Worm (Caenorhabditis elegans) whole organism, mixed stage, embryonic: Measurements from ENCODE around the gene lact-9.

ENCODE experiments used
- M03D4.4 ChIP-seq: sonication (generic microtip); optimal IDR thresholded peaks from 2 replicates; lab custom pipeline; 2017; ENCODE audit warnings: mild to moderate bottlenecking, missing genetic modification characterization, missing compliant biosample characterization
- bed-3 ChIP-seq: fragments of 200-800 bp; sonication (Bioruptor generic); optimal IDR thresholded peaks from 3 replicates; lab custom pipeline; 2018; ENCODE audit warnings: mild to moderate bottlenecking, missing genetic modification characterization, moderate library complexity, missing compliant biosample characterization
- ceh-39 ChIP-seq: fragments of 150-350 bp; optimal IDR thresholded peaks from 2 replicates; lab custom pipeline; 2014; ENCODE audit warnings: missing biosample characterization, missing genetic modification characterization
- ceh-43 ChIP-seq: fragments of 200-800 bp; sonication (Bioruptor generic); optimal IDR thresholded peaks from 2 replicates; lab custom pipeline; 2018; ENCODE audit warnings: mild to moderate bottlenecking, missing genetic modification characterization, moderate library complexity, missing compliant biosample characterization
- ceh-83 ChIP-seq: fragments of 200-800 bp; sonication (Bioruptor generic); optimal IDR thresholded peaks from 2 replicates; lab custom pipeline; 2018; ENCODE audit warnings: mild to moderate bottlenecking, missing genetic modification characterization, missing compliant biosample characterization
- ces-1 ChIP-seq: fragments of 150-350 bp; optimal IDR thresholded peaks from 2 replicates; lab custom pipeline; 2014; ENCODE audit warnings: missing biosample characterization, missing genetic modification reagents, missing genetic modification characterization
- drap-1 ChIP-seq: fragments of 200-800 bp; sonication (Bioruptor generic); optimal IDR thresholded peaks from 3 replicates; lab custom pipeline; 2018; ENCODE audit warnings: mild to moderate bottlenecking, missing genetic modification characterization, missing compliant biosample characterization
- elt-1 ChIP-seq: sonication (generic microtip); optimal IDR thresholded peaks from 2 replicates; lab custom pipeline; 2017; ENCODE audit warnings: missing genetic modification characterization, mild to moderate bottlenecking, missing compliant biosample characterization, antibody characterized with exemption, moderate library complexity, borderline replicate concordance; ENCODE audit not compliant: insufficient read depth
- ham-2 ChIP-seq: fragments of 200-800 bp; sonication (Bioruptor generic); optimal IDR thresholded peaks from 2 replicates; lab custom pipeline; 2018; ENCODE audit warnings: mild to moderate bottlenecking, missing genetic modification characterization, missing compliant biosample characterization
- hlh-1 ChIP-seq: fragments of 150-350 bp; optimal IDR thresholded peaks from 2 replicates; lab custom pipeline; 2014; ENCODE audit warnings: missing biosample characterization, missing genetic modification reagents, missing genetic modification characterization
- lin-13 ChIP-seq: fragments of 150-350 bp; optimal IDR thresholded peaks from 2 replicates; lab custom pipeline; 2014; ENCODE audit warnings: missing biosample characterization, missing genetic modification characterization
- lin-32 ChIP-seq: fragments of 200-800 bp; sonication (Bioruptor generic); optimal IDR thresholded peaks from 2 replicates; lab custom pipeline; 2018; ENCODE audit warnings: mild to moderate bottlenecking, missing genetic modification characterization, missing compliant biosample characterization
- lsy-2 ChIP-seq: fragments of 150-350 bp; optimal IDR thresholded peaks from 2 replicates; lab custom pipeline; 2014; ENCODE audit warnings: missing biosample characterization, missing genetic modification characterization
- mab-5 ChIP-seq: fragments of 150-350 bp; optimal IDR thresholded peaks from 2 replicates; lab custom pipeline; 2014; ENCODE audit warnings: missing biosample characterization, missing genetic modification characterization
- mep-1 ChIP-seq: fragments of 150-350 bp; optimal IDR thresholded peaks from 2 replicates; lab custom pipeline; 2017; ENCODE audit warnings: missing biosample characterization, missing genetic modification reagents, missing genetic modification characterization, inconsistent platforms
- mls-2 ChIP-seq: sonication (generic microtip); optimal IDR thresholded peaks from 2 replicates; lab custom pipeline; 2016; ENCODE audit warnings: mild to moderate bottlenecking, missing genetic modification characterization, moderate library complexity, missing compliant biosample characterization
- nhr-2 ChIP-seq: fragments of 150-350 bp; optimal IDR thresholded peaks from 2 replicates; lab custom pipeline; 2014; ENCODE audit warnings: missing biosample characterization, missing genetic modification characterization
- nhr-237 ChIP-seq: fragments of 150-350 bp; optimal IDR thresholded peaks from 2 replicates; lab custom pipeline; 2014; ENCODE audit warnings: missing biosample characterization, missing genetic modification characterization
- nhr-28 ChIP-seq: fragments of 150-350 bp; optimal IDR thresholded peaks from 2 replicates; lab custom pipeline; 2014; ENCODE audit warnings: missing biosample characterization, missing genetic modification characterization
- nhr-76 ChIP-seq: sonication (generic microtip); optimal IDR thresholded peaks from 2 replicates; lab custom pipeline; 2017; ENCODE audit warnings: missing biosample characterization, missing genetic modification characterization
- pha-4 ChIP-seq: fragments of 150-350 bp; optimal IDR thresholded peaks from 2 replicates; lab custom pipeline; 2018; ENCODE audit warnings: missing biosample characterization, missing genetic modification reagents, missing genetic modification characterization
- sem-2 ChIP-seq: fragments of 200-800 bp; sonication (Bioruptor generic); optimal IDR thresholded peaks from 2 replicates; lab custom pipeline; 2018; ENCODE audit warnings: mild to moderate bottlenecking, missing genetic modification characterization, missing compliant biosample characterization
- snpc-4 ChIP-seq: fragments of 150-350 bp; optimal IDR thresholded peaks from 2 replicates; lab custom pipeline; 2014; ENCODE audit warnings: missing biosample characterization, missing genetic modification characterization
- sptf-1 ChIP-seq: sonication (generic microtip); optimal IDR thresholded peaks from 2 replicates; lab custom pipeline; 2017; ENCODE audit warnings: mild to moderate bottlenecking, missing genetic modification characterization, moderate library complexity, missing compliant biosample characterization
- tbx-8 ChIP-seq: fragments of 200-800 bp; sonication (Bioruptor generic); optimal IDR thresholded peaks from 2 replicates; lab custom pipeline; 2018; ENCODE audit warnings: mild to moderate bottlenecking, missing genetic modification characterization, moderate library complexity, missing compliant biosample characterization
- unc-120 ChIP-seq: sonication (generic microtip); optimal IDR thresholded peaks from 2 replicates; lab custom pipeline; 2017; ENCODE audit warnings: missing genetic modification characterization, missing compliant biosample characterization; ENCODE audit not compliant: poor library complexity, severe bottlenecking
- unc-62 ChIP-seq: fragments of 150-350 bp; optimal IDR thresholded peaks from 2 replicates; lab custom pipeline; 2014; ENCODE audit warnings: missing biosample characterization, missing genetic modification reagents, missing genetic modification characterization
- ztf-11 ChIP-seq: fragments of 150-350 bp; optimal IDR thresholded peaks from 2 replicates; lab custom pipeline; 2014; ENCODE audit warnings: missing biosample characterization, missing genetic modification characterization

The lact-9 gene

DNA sequence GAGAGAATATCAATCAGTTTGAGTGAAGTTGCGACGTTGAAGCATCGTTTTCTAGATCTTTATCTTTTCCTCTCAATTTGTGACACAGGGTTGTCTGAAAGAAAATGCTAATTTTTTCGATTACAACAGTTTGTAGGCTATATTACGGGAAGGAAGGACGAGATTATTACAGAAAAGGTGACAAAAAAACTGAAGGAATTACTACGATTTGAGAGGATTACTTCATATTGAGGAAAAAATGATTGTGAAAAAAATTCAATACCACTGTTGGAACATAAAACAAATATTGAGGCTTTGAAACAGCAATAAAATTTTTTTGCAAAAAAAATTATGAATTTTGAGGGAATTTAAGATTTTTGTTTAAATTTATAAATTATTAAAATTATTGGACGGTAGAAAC is 22.3 kb upstream of the lact-9 start, which contains the start of gene Y45F10D.14:
Y45F10D.14 (minus strand) TSS at position 101 of the 400 bp plus-strand sequence.
- TF ChIP-seq mab-5 (tag; lab: Kevin White, UChicago) = no peak
- TF ChIP-seq nhr-76 (tag; lab: Kevin White, UChicago) = no peak
- TF ChIP-seq ham-2 (GFP tag; lab: Kevin White, UChicago) = no peak
- TF ChIP-seq ztf-11 = no peak
- no peak for TF ChIP-seq tbx-8 (GFP tag; lab: Kevin White, UChicago)

DNA sequence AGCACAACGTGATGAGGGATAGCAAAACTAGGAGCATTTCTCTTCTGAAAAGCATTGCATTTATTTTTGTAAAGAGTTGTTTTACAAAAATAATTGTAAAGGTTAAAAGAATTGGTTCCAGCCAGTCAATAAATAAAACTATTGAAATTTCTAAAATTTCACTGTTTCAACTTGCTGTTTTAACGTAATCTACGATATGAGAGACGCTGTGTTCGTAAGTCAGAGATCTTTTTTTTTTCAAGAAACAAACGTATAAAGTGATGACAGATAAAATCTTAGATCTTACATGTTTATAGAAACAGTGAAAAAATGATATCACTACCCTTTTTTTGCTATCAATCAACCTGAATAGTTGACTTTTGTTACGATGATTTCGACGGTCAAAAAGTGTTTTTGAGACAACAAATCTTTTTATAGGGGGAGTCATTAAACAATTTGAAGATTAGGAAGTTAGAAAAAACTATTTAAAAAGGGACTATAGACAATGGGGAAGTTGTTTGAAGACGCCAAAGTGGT is 12.5 kb upstream of the lact-9 start, which contains the start of gene Y45F10D.6:
Y45F10D.6 (minus strand) TSS at position 51 of the 516 bp plus-strand sequence.
- no peak for TF ChIP-seq bed-3
- TF ChIP-seq, all 35 proteins: peak for 0

DNA sequence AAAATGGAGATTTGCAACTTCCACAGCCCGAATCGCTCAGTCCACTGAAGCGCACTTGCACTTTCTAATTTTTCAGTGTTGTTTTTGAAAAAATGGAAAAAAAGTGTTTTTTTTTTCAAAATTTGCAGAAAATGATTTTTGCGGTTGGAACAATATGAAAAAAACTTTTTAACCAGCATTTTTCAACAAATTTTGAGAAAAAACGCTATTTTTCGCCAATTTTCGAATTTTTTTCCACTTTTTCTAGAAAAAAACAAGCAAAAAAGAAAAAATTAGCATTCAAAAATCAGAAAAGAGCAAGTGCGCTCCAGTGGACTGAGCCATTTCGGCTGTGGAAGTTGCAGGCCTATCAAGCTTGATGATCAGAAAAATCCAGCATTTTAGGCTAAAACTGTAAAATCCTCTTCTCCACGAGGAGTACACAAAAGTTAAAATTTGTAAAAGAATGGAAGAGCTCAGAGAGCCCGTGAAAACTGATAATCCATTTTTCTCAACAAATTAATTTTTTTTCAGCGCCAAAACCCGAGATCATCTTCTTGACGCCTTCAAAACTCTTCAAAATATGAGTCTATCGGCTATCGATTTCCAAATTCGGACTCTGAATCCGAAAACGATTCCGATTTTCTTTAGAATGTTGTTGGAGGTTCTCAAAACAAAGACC is 9.9 kb upstream of the lact-9 start:
- no peak for TF ChIP-seq drap-1 (GFP tag; lab: Kevin White, UChicago)

DNA sequence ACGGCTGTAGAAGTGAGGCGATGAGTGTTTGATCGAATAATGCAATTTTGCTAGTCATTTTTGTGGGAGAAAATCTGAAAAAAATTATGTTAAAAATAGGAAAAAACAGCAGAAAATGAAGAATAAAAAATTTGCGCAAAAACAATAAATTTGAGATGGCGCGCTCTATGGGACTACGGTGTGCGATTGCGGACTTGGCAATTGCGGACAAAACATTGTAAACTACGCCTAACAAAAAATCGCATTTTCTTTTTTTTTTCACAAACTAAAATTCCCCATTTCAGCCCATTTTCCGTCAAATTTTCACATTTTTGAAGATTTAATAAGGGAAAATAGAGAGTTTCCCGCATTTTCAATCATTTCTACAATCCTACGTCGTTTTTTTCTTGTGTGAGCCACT is 3.2 kb upstream of the lact-9 start, which contains the start of the genes sas-6 and Y45F10D.7:
sas-6 (minus strand) TSS at position 80 of the 400 bp plus-strand sequence.
Y45F10D.7 (plus strand) TSS at position 256 of the 400 bp plus-strand sequence.
- TF ChIP-seq ztf-11 (no peak), nhr-76 (tag; lab: Kevin White, UChicago) (no peak), ham-2 (GFP tag; lab: Kevin White, UChicago) (no peak), mep-1 (tag; lab: Kevin White, UChicago) (peak; percentile 74), sptf-1 (tag; lab: Kevin White, UChicago) (peak; percentile 67), tbx-8 (GFP tag; lab: Kevin White, UChicago) (no peak), mls-2 (tag; lab: Kevin White, UChicago) (peak; percentile 19), sem-2 (GFP tag; lab: Kevin White, UChicago) (no peak), nhr-237 (tag; lab: Kevin White, UChicago) (peak; percentile 61), elt-1 (tag; lab: Kevin White, UChicago) (no peak), pha-4 (tag; lab: Kevin White, UChicago) (peak; percentile 17), ceh-83 (GFP tag; lab: Kevin White, UChicago) (no peak), hlh-1 (tag; lab: Kevin White, UChicago) (peak; percentile 7), lin-32 (no peak), ceh-39 (tag; lab: Kevin White, UChicago) (no peak), ces-1 (GFP tag; lab: Kevin White, UChicago) (peak; percentile 77), M03D4.4 (tag; lab: Kevin White, UChicago) (peak; percentile 57), ceh-43 (GFP tag; lab: Kevin White, UChicago) (no peak), lsy-2 (tag; lab: Kevin White, UChicago) (peak; percentile 99), nhr-2 (tag; lab: Kevin White, UChicago) (no peak)

DNA sequence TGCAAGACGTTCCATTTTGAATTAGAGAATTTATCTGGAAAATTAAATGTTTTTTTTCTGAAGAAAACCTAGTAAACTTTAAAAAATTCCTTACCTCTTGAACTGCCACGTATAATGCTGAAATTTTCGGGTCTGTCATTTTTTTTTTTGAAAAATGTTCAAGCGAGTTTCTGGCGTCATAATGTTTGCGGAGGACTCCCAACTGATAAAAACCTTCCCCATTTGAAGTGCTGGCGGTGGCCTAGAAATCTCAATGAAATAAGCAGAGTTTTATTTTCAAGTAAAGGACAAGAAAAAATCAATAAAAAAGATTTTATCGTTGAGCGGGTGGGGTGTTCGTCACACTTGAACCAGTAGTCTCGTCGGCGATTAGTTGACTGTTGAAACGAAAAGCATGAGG is 1.2 kb upstream of the lact-9 start, which contains the start of gene icap-1:
icap-1 (minus strand) TSS at position 272 of the 400 bp plus-strand sequence.
- TF ChIP-seq snpc-4 (tag; lab: Kevin White, UChicago) = no peak
- no peak for TF ChIP-seq ham-2 (GFP tag; lab: Kevin White, UChicago)
- no peak for TF ChIP-seq drap-1 (GFP tag; lab: Kevin White, UChicago)
- TF ChIP-seq bed-3 = no peak
- TF ChIP-seq lin-13 (tag; lab: Kevin White, UChicago) = no peak
- TF ChIP-seq nhr-2 (tag; lab: Kevin White, UChicago) = no peak
- no peak for TF ChIP-seq sptf-1 (tag; lab: Kevin White, UChicago)
- TF ChIP-seq, all 35 proteins: peak for 0

DNA sequence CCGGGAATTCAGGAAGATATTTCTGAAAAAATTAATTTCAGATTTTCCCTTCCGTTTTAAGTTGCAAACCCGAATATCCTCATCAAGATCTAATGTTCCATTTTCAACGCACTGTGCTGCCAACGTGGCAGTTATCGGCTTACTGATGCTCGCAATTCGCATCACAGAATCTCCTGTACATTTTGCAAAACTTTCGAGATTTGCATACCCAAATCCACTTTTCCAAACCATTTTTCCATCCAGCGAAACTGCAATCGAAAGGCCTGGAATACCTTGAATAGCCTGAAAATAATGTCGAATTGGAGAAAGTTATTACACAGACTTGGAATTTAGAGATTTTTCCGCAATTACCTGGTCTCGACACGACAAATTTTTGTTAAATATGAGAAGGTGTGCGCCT is 671 bp downstream of the lact-9 start:
- TF ChIP-seq sem-2 (GFP tag; lab: Kevin White, UChicago) (no peak), unc-120 (tag; lab: Kevin White, UChicago) (no peak), mab-5 (tag; lab: Kevin White, UChicago) (no peak), unc-62 (GFP tag; lab: Kevin White, UChicago) (no peak), mls-2 (tag; lab: Kevin White, UChicago) (no peak), drap-1 (GFP tag; lab: Kevin White, UChicago) (no peak), nhr-28 (tag; lab: Kevin White, UChicago) (no peak), lsy-2 (tag; lab: Kevin White, UChicago) (no peak), pha-4 (tag; lab: Kevin White, UChicago) (no peak), mep-1 (tag; lab: Kevin White, UChicago) (no peak)
